Fruit fly (Drosophila melanogaster): ENCODE measurements around the gene CG11570.

dm6 chr3L:12003457-12003856 is 45.9 kb upstream of the CG11570 start:
- TF ChIP-seq sage (GFP tag; optimal IDR thresholded peaks at IDR 0.05) (no peak), GATAd (GFP tag; optimal IDR thresholded peaks at IDR 0.05) (no peak), dmrt93B (GFP tag; optimal IDR thresholded peaks at IDR 0.05) (no peak), h (GFP tag; optimal IDR thresholded peaks at IDR 0.05) (no peak), psq (GFP tag; optimal IDR thresholded peaks at IDR 0.05) (no peak), pan (optimal IDR thresholded peaks at IDR 0.05) (no peak)
